Fruit fly (Drosophila melanogaster) whole organism, wandering third instar larva: ENCODE measurements around the gene CG13044.

Experiments used
- Dfd ChIP-seq: fragments of >200 bp; optimal IDR thresholded peaks from 2 replicates; lab custom pipeline; 2017; ENCODE audit warnings: missing biosample characterization, missing genetic modification characterization
- Dif ChIP-seq: fragments of 200-275, 200-300 bp; sonication (Bioruptor generic); optimal IDR thresholded peaks from 2 replicates; lab custom pipeline; 2018; ENCODE audit warnings: missing biosample characterization, missing genetic modification characterization; ENCODE audit not compliant: partially characterized antibody
- HLH106 ChIP-seq: fragments of 200-800 bp; optimal IDR thresholded peaks from 3 replicates; lab custom pipeline; 2019; ENCODE audit warnings: missing biosample characterization, mild to moderate bottlenecking, missing genetic modification characterization, moderate library complexity
- Hnf4 ChIP-seq: fragments of 200-800 bp; sonication (Bioruptor generic); optimal IDR thresholded peaks from 2 replicates; lab custom pipeline; 2016; ENCODE audit warnings: missing biosample characterization, mild to moderate bottlenecking, missing genetic modification characterization
- Hr83 ChIP-seq: fragments of 200-300 bp; sonication (Bioruptor generic); optimal IDR thresholded peaks from 2 replicates; lab custom pipeline; 2016; ENCODE audit warnings: missing biosample characterization, mild to moderate bottlenecking, missing genetic modification characterization, moderate library complexity; ENCODE audit not compliant: poor library complexity, severe bottlenecking
- Jra ChIP-seq: sonication (Bioruptor generic); optimal IDR thresholded peaks from 2 replicates; lab custom pipeline; 2016; ENCODE audit warnings: missing biosample characterization, missing genetic modification characterization
- Mio ChIP-seq: sonication (Bioruptor generic); optimal IDR thresholded peaks from 2 replicates; lab custom pipeline; 2016; ENCODE audit warnings: missing biosample characterization, missing genetic modification characterization
- Myc ChIP-seq: fragments of >200 bp; optimal IDR thresholded peaks from 2 replicates; lab custom pipeline; 2017
- N ChIP-seq: fragments of >200 bp; optimal IDR thresholded peaks from 2 replicates; lab custom pipeline; 2018; ENCODE audit warnings: missing biosample characterization, missing external identifiers, missing genetic modification characterization
- OdsH ChIP-seq: fragments of 200-800 bp; sonication (Bioruptor generic); optimal IDR thresholded peaks from 2 replicates; lab custom pipeline; 2016; ENCODE audit warnings: missing biosample characterization, mild to moderate bottlenecking, missing genetic modification characterization
- Rel ChIP-seq, 2 experiments: fragments of 200-800 bp; sonication (Bioruptor generic) in 1 of 2; optimal IDR thresholded peaks; 2 replicates in 1 of 2; 3 replicates in 1 of 2; lab custom pipeline; 2016 to 2019; ENCODE audit warnings: mild to moderate bottlenecking in 2 of 2, missing biosample characterization in 2 of 2, missing genetic modification characterization in 2 of 2, moderate library complexity in 1 of 2
- Sp1 ChIP-seq: fragments of 200-800 bp; sonication (Bioruptor generic); optimal IDR thresholded peaks from 3 replicates; lab custom pipeline; 2019; ENCODE audit warnings: missing biosample characterization, mild to moderate bottlenecking, missing genetic modification characterization, moderate library complexity
- Vsx2 ChIP-seq: fragments of 200-300, 225-300 bp; sonication (Bioruptor generic); optimal IDR thresholded peaks from 2 replicates; lab custom pipeline; 2018; ENCODE audit warnings: missing biosample characterization, missing genetic modification characterization; ENCODE audit not compliant: partially characterized antibody
- br ChIP-seq: fragments of 200-800 bp; sonication (Bioruptor generic); optimal IDR thresholded peaks from 2 replicates; lab custom pipeline; 2016; ENCODE audit warnings: missing biosample characterization, missing genetic modification characterization
- dl ChIP-seq, 2 experiments: fragments of 175-275, 200-275 bp in 1 of 2; fragments of 200-275 bp in 1 of 2; sonication (Bioruptor generic); optimal IDR thresholded peaks; lab custom pipeline; 2018; ENCODE audit warnings: mild to moderate bottlenecking in 2 of 2, missing biosample characterization in 2 of 2, missing genetic modification characterization in 2 of 2, moderate library complexity in 2 of 2; ENCODE audit not compliant: partially characterized antibody in 2 of 2, insufficient read depth in 1 of 2
- dmrt93B ChIP-seq: fragments of 200-800 bp; sonication (Bioruptor generic); optimal IDR thresholded peaks from 2 replicates; lab custom pipeline; 2018; ENCODE audit warnings: missing biosample characterization, mild to moderate bottlenecking, missing genetic modification characterization
- dsf ChIP-seq: sonication (Bioruptor generic); optimal IDR thresholded peaks from 2 replicates; lab custom pipeline; 2016; ENCODE audit warnings: missing biosample characterization, missing genetic modification characterization, borderline replicate concordance
- ey ChIP-seq: fragments of 200-800 bp; sonication (Bioruptor generic); optimal IDR thresholded peaks from 2 replicates; lab custom pipeline; 2016; ENCODE audit warnings: missing biosample characterization, missing genetic modification characterization
- foxo ChIP-seq, 2 experiments: fragments of 200-800 bp; sonication (Bioruptor generic); optimal IDR thresholded peaks; 2 replicates in 1 of 2; 3 replicates in 1 of 2; lab custom pipeline; 2016 to 2017; ENCODE audit warnings: missing biosample characterization in 2 of 2, missing genetic modification characterization in 2 of 2
- h ChIP-seq: fragments of 200-800 bp; sonication (Bioruptor generic); optimal IDR thresholded peaks from 3 replicates; lab custom pipeline; 2016; ENCODE audit warnings: missing biosample characterization, mild to moderate bottlenecking, missing genetic modification characterization
- jim ChIP-seq: fragments of 175-275, 200-325 bp; sonication (Bioruptor generic); optimal IDR thresholded peaks from 2 replicates; lab custom pipeline; 2016; ENCODE audit warnings: missing biosample characterization, mild to moderate bottlenecking, missing genetic modification characterization
- pan ChIP-seq: fragments of >200 bp; optimal IDR thresholded peaks from 2 replicates; lab custom pipeline; 2017
- psq ChIP-seq: fragments of 200-800 bp; sonication (Bioruptor generic); optimal IDR thresholded peaks from 3 replicates; lab custom pipeline; 2017; ENCODE audit warnings: missing biosample characterization, mild to moderate bottlenecking, missing genetic modification characterization, moderate library complexity
- sage ChIP-seq: fragments of 200-800 bp; sonication (Bioruptor generic); optimal IDR thresholded peaks from 2 replicates; lab custom pipeline; 2016; ENCODE audit warnings: missing biosample characterization, mild to moderate bottlenecking, missing genetic modification characterization
- sv ChIP-seq: fragments of 200-800 bp; sonication (Bioruptor generic); optimal IDR thresholded peaks from 3 replicates; lab custom pipeline; 2016; ENCODE audit warnings: missing biosample characterization, missing genetic modification characterization

The CG13044 gene

dm6 chr3L:16309972-16310371 lies 7.0 kb upstream of the CG13044 start:
- TF ChIP-seq ey (GFP tag; lab: Kevin White, UChicago) (peak; percentile 32), br (peak; percentile 17), N (GFP tag; lab: Kevin White, UChicago) (no peak), Vsx2 (GFP tag; lab: Kevin White, UChicago) (no peak), Dif (GFP tag; lab: Kevin White, UChicago) (no peak), Hr83 (no peak), foxo (GFP tag; optimal IDR thresholded peaks at IDR 0.05; lab: Kevin White, UChicago) (peak in 1 of 2 experiments; percentile 55), psq (GFP tag; lab: Kevin White, UChicago) (no peak), Rel (GFP tag; optimal IDR thresholded peaks at IDR 0.05; lab: Kevin White, UChicago) (no peak), Rel (tag; optimal IDR thresholded peaks at IDR 0.05; lab: Kevin White, UChicago) (no peak), sv (GFP tag; lab: Kevin White, UChicago) (no peak), Mio (no peak), Hnf4 (GFP tag; lab: Kevin White, UChicago) (no peak), pan (lab: Kevin White, UChicago) (no peak)

dm6 chr3L:16308380-16308779 lies 5.4 kb upstream of the CG13044 start, which contains the start of gene CG13042:
CG13042 (minus strand) TSS chr3L:16308480.
- TF ChIP-seq Sp1 (GFP tag; lab: Kevin White, UChicago): no peak
- no peak for TF ChIP-seq Jra (GFP tag; lab: Kevin White, UChicago)
- no peak for TF ChIP-seq sage (GFP tag; lab: Kevin White, UChicago)
- TF ChIP-seq dsf (GFP tag; lab: Kevin White, UChicago): no peak
- TF ChIP-seq Myc (lab: Kevin White, UChicago): no peak
- no peak for TF ChIP-seq dl (GFP tag; optimal IDR thresholded peaks at IDR 0.05; lab: Kevin White, UChicago; ENCODE audit: insufficient read depth in 1 of 2, partially characterized antibody in 2 of 2)
- no peak for TF ChIP-seq h

dm6 chr3L:16305820-16306650 lies 3.1 kb upstream of the CG13044 start, which contains the start of the genes CG13043 and CG13063:
CG13043 (minus strand) TSS chr3L:16305870.
CG13063 (plus strand) TSS chr3L:16306600.
- TF ChIP-seq Dif (GFP tag; lab: Kevin White, UChicago): no peak
- TF ChIP-seq HLH106 (tag; lab: Kevin White, UChicago): no peak
- no peak for TF ChIP-seq jim (GFP tag; lab: Kevin White, UChicago)
- no peak for TF ChIP-seq Hr83
- TF ChIP-seq N (GFP tag; lab: Kevin White, UChicago): no peak
- TF ChIP-seq dl (GFP tag; optimal IDR thresholded peaks at IDR 0.05; lab: Kevin White, UChicago; ENCODE audit: insufficient read depth in 1 of 2, partially characterized antibody in 2 of 2): no peak
- no peak for TF ChIP-seq Rel (GFP tag; optimal IDR thresholded peaks at IDR 0.05; lab: Kevin White, UChicago)
- no peak for TF ChIP-seq Rel (tag; optimal IDR thresholded peaks at IDR 0.05; lab: Kevin White, UChicago)
- no peak for TF ChIP-seq Myc (lab: Kevin White, UChicago)
- no peak for TF ChIP-seq sv (GFP tag; lab: Kevin White, UChicago)
- TF ChIP-seq, all 38 proteins: peak for 0

- no peak for TF ChIP-seq psq (GFP tag; lab: Kevin White, UChicago)
Observed at dm6 chr3L:16303982-16304381, 1.0 kb upstream of the CG13044 start, which contains the start of gene CG43249. CG43249 (plus strand) TSS chr3L:16304282.

- TF ChIP-seq ey (GFP tag; lab: Kevin White, UChicago) (no peak), Hr83 (no peak), Jra (GFP tag; lab: Kevin White, UChicago) (no peak), dmrt93B (GFP tag; lab: Kevin White, UChicago) (no peak), dl (GFP tag; optimal IDR thresholded peaks at IDR 0.05; lab: Kevin White, UChicago; ENCODE audit: insufficient read depth in 1 of 2, partially characterized antibody in 2 of 2) (no peak), pan (lab: Kevin White, UChicago) (no peak), foxo (GFP tag; optimal IDR thresholded peaks at IDR 0.05; lab: Kevin White, UChicago) (no peak), Dfd (no peak), OdsH (GFP tag; lab: Kevin White, UChicago) (no peak), Hnf4 (GFP tag; lab: Kevin White, UChicago) (no peak)
Observed at dm6 chr3L:16301153-16301552, 1.8 kb downstream of the CG13044 start, which contains the start of gene CG4982. CG4982 (plus strand) TSS chr3L:16301453.
